Fruit fly (Drosophila melanogaster) Kc167 (cell line): ENCODE data around the gene SNRPG.

ENCODE experiments used
- Myc ChIP-seq: fragments of >200 bp; optimal IDR thresholded peaks from 2 replicates; lab custom pipeline; 2017; ENCODE audit warnings: missing external identifiers
- Sin3A ChIP-seq: fragments of >200 bp; optimal IDR thresholded peaks from 2 replicates; lab custom pipeline; 2018; ENCODE audit warnings: missing external identifiers
- psq ChIP-seq: fragments of >200 bp; optimal IDR thresholded peaks from 2 replicates; lab custom pipeline; 2017; ENCODE audit warnings: missing external identifiers

DNA sequence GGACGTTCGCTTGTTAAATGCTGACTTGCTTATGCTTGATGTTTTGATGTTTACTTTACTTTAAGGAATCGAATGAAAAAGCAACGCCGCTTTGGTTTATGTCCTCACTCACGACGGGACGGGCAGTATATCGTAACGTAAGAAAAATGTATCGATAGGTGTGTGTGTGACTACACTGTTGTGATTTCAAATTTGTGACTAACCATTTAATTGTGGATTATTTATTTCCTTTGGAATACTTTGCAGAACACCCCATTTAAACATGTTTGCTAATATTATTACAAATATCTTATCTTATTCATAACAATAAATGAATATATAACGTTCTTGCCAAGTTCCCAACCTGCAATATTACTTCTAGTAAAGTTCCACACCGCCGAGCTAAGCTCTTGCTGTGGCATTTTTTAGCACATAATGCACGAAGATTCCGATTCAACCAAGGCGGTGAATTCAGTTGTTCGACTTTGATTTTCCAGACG lies 14.8 kb upstream of the SNRPG start, which contains the start of the genes Nemp and r:
- TF ChIP-seq psq (lab: Kevin White, UChicago): no peak
- no peak for TF ChIP-seq Sin3A (lab: Kevin White, UChicago)
- no peak for TF ChIP-seq Myc (lab: Kevin White, UChicago)
